Fruit fly (Drosophila melanogaster) whole organism, embryonic: Measurements from ENCODE around the gene CG5835.
A peak's percentile ranks its signal among the peaks of the same experiment; 100 is the strongest.

Experiments
- Blimp-1 ChIP-seq: fragments of 200-800 bp; sonication (Bioruptor generic); optimal IDR thresholded peaks from 3 replicates; lab custom pipeline; 2018; ENCODE audit warnings: missing biosample characterization, missing genetic modification characterization, mild to moderate bottlenecking, moderate library complexity, missing genetic modification reagents
- BtbVII ChIP-seq: fragments of 200-800 bp; sonication (Bioruptor generic); optimal IDR thresholded peaks from 3 replicates; lab custom pipeline; 2017; ENCODE audit warnings: missing biosample characterization, mild to moderate bottlenecking, missing genetic modification characterization
- CG10321 ChIP-seq: fragments of 200-800 bp; sonication (Bioruptor generic); IDR thresholded peaks from 2 replicates; pipeline ENCODE4 v1.3.6; 2022; ENCODE audit warnings: missing biosample characterization, missing genetic modification characterization
- CG10366 ChIP-seq: fragments of 200-800 bp; sonication (Bioruptor generic); IDR thresholded peaks from 2 replicates; pipeline ENCODE4 v1.3.6; 2022; ENCODE audit warnings: missing biosample characterization, missing genetic modification characterization
- CG10462 ChIP-seq: fragments of 200-800 bp; sonication (Bioruptor generic); optimal IDR thresholded peaks from 2 replicates; lab custom pipeline; 2016; ENCODE audit warnings: missing biosample characterization, missing genetic modification characterization
- CG10979 ChIP-seq: fragments of 200-800 bp; sonication (Bioruptor generic); optimal IDR thresholded peaks from 2 replicates; lab custom pipeline; 2018; ENCODE audit warnings: missing biosample characterization, mild to moderate bottlenecking, missing genetic modification characterization, moderate library complexity
- CG12155 ChIP-seq: fragments of 200-800 bp; sonication (Bioruptor generic); optimal IDR thresholded peaks from 3 replicates; lab custom pipeline; 2016; ENCODE audit warnings: missing biosample characterization, missing genetic modification characterization
- CG13624 ChIP-seq: fragments of 200-800 bp; sonication (Bioruptor generic); optimal IDR thresholded peaks from 2 replicates; lab custom pipeline; 2016; ENCODE audit warnings: missing biosample characterization, missing genetic modification characterization
- CG1529 ChIP-seq: fragments of 200-800 bp; sonication (Bioruptor generic); optimal IDR thresholded peaks from 3 replicates; lab custom pipeline; 2018; ENCODE audit warnings: missing biosample characterization, missing genetic modification characterization
- CG16779 ChIP-seq: fragments of 200-800 bp; sonication (Bioruptor generic); IDR thresholded peaks from 2 replicates; pipeline ENCODE4 v1.3.6; 2022; ENCODE audit warnings: missing biosample characterization, missing genetic modification characterization
- CG17361 ChIP-seq: fragments of 200-800 bp; sonication (Bioruptor generic); IDR thresholded peaks from 3 replicates; pipeline ENCODE4 v1.3.6; 2022; ENCODE audit warnings: missing biosample characterization, missing genetic modification characterization
- CG31441 ChIP-seq: fragments of 200-800 bp; sonication (Bioruptor generic); IDR thresholded peaks from 2 replicates; pipeline ENCODE4 v1.3.6; 2022; ENCODE audit warnings: missing biosample characterization, missing genetic modification characterization
- CG3163 ChIP-seq: fragments of 200-800 bp; sonication (Bioruptor generic); optimal IDR thresholded peaks from 3 replicates; lab custom pipeline; 2016; ENCODE audit warnings: missing biosample characterization, missing genetic modification characterization
- CG3726 ChIP-seq: fragments of 200-800 bp; sonication (Bioruptor generic); IDR thresholded peaks from 3 replicates; pipeline ENCODE4, ENCODE4 v1.3.6; 2022; ENCODE audit warnings: missing biosample characterization, missing genetic modification characterization
- CG3838 ChIP-seq: fragments of 200-800 bp; sonication (Bioruptor generic); optimal IDR thresholded peaks from 3 replicates; lab custom pipeline; 2016; ENCODE audit warnings: missing biosample characterization, missing genetic modification characterization
- CG3995 ChIP-seq: fragments of 200-800 bp; sonication (Bioruptor generic); optimal IDR thresholded peaks from 3 replicates; lab custom pipeline; 2016; ENCODE audit warnings: missing biosample characterization, missing genetic modification characterization
- CG5180 ChIP-seq: fragments of 200-800 bp; sonication (Bioruptor generic); optimal IDR thresholded peaks from 3 replicates; lab custom pipeline; 2017; ENCODE audit warnings: missing biosample characterization, missing genetic modification characterization, mild to moderate bottlenecking, moderate library complexity, missing genetic modification reagents
- CG6254 ChIP-seq: fragments of 200-800 bp; sonication (Bioruptor generic); optimal IDR thresholded peaks from 3 replicates; lab custom pipeline; 2017; ENCODE audit warnings: mild to moderate bottlenecking, missing biosample characterization, missing genetic modification reagents, missing genetic modification characterization
- CG7357 ChIP-seq: fragments of 200-800 bp; sonication (Bioruptor generic); IDR thresholded peaks from 3 replicates; pipeline ENCODE4 v1.3.6; 2022; ENCODE audit warnings: missing biosample characterization, missing genetic modification characterization
- CG7372 ChIP-seq: fragments of 200-800 bp; sonication (Bioruptor generic); IDR thresholded peaks from 2 replicates; pipeline ENCODE4 v1.3.6; 2022; ENCODE audit warnings: missing biosample characterization, missing genetic modification characterization
- CG7963 ChIP-seq: fragments of 200-800 bp; sonication (Bioruptor generic); IDR thresholded peaks from 3 replicates; pipeline ENCODE4 v1.3.6; 2022; ENCODE audit warnings: missing biosample characterization, missing genetic modification characterization; ENCODE audit not compliant: partially characterized antibody
- CG9932 ChIP-seq: fragments of 200-800 bp; sonication (Bioruptor generic); IDR thresholded peaks from 2 replicates; pipeline ENCODE4 v1.3.6; 2022; ENCODE audit warnings: missing biosample characterization, missing genetic modification characterization
- D ChIP-seq, 2 experiments: fragments of 200-800 bp in 1 of 2; fragments of >200 bp in 1 of 2; sonication (Bioruptor generic) in 1 of 2; optimal IDR thresholded peaks; 2 replicates in 1 of 2; 3 replicates in 1 of 2; lab custom pipeline; 2017; ENCODE audit warnings: mild to moderate bottlenecking in 1 of 2, missing biosample characterization in 1 of 2, missing genetic modification characterization in 1 of 2, missing genetic modification reagents in 1 of 2
- Dad ChIP-seq: fragments of 200-800 bp; sonication (Bioruptor generic); optimal IDR thresholded peaks from 3 replicates; lab custom pipeline; 2016; ENCODE audit warnings: missing biosample characterization, missing genetic modification characterization
- Dek ChIP-seq: fragments of 200-800 bp; sonication (Bioruptor generic); optimal IDR thresholded peaks from 3 replicates; lab custom pipeline; 2019; ENCODE audit warnings: missing biosample characterization, mild to moderate bottlenecking, missing genetic modification characterization, moderate library complexity
- Dp ChIP-seq: fragments of 200-800 bp; sonication (Bioruptor generic); optimal IDR thresholded peaks from 2 replicates; lab custom pipeline; 2018; ENCODE audit warnings: missing biosample characterization, mild to moderate bottlenecking, missing genetic modification characterization, moderate library complexity
- Gug ChIP-seq: fragments of 200-800 bp; sonication (Bioruptor generic); IDR thresholded peaks from 4 replicates; pipeline ENCODE4 v1.3.6; 2022; ENCODE audit warnings: missing biosample characterization, missing genetic modification characterization
- Hmr ChIP-seq: fragments of 200-800 bp; sonication (Bioruptor generic); optimal IDR thresholded peaks from 3 replicates; lab custom pipeline; 2017; ENCODE audit warnings: mild to moderate bottlenecking, missing biosample characterization, missing genetic modification reagents, missing genetic modification characterization
- Lpt ChIP-seq: fragments of >200 bp; optimal IDR thresholded peaks from 2 replicates; lab custom pipeline; 2018; ENCODE audit warnings: missing biosample characterization, missing genetic modification characterization
- Pdp1 ChIP-seq, 2 experiments: fragments of 200-800 bp; sonication (Bioruptor generic); optimal IDR thresholded peaks; 3 replicates each; lab custom pipeline; 2016; ENCODE audit warnings: missing biosample characterization in 2 of 2, missing genetic modification characterization in 2 of 2, mild to moderate bottlenecking in 1 of 2, moderate library complexity in 1 of 2
- Tbp ChIP-seq: fragments of >200 bp; optimal IDR thresholded peaks from 2 replicates; lab custom pipeline; 2018; ENCODE audit warnings: missing biosample characterization, missing genetic modification characterization
- Trl ChIP-seq, 3 experiments: fragments of >200 bp in 2 of 3; fragments of 200-800 bp in 1 of 3; sonication (Bioruptor generic) in 1 of 3; optimal IDR thresholded peaks; 2 replicates in 1 of 3; 3 replicates in 2 of 3; lab custom pipeline; 2016 to 2017; ENCODE audit warnings: missing biosample characterization in 1 of 3, missing genetic modification characterization in 1 of 3
- amos ChIP-seq: fragments of 200-800 bp; sonication (Bioruptor generic); IDR thresholded peaks from 2 replicates; pipeline ENCODE4 v1.3.6; 2022; ENCODE audit warnings: missing biosample characterization, missing genetic modification characterization; ENCODE audit not compliant: partially characterized antibody
- ase ChIP-seq: fragments of 200-800 bp; sonication (Bioruptor generic); IDR thresholded peaks from 3 replicates; pipeline ENCODE4 v1.3.6; 2022; ENCODE audit warnings: missing biosample characterization, missing genetic modification characterization
- caup ChIP-seq: fragments of 200-800 bp; sonication (Bioruptor generic); optimal IDR thresholded peaks from 3 replicates; lab custom pipeline; 2017; ENCODE audit warnings: missing biosample characterization, mild to moderate bottlenecking, missing genetic modification characterization, moderate library complexity; ENCODE audit not compliant: severe bottlenecking
- chm ChIP-seq: fragments of 200-800 bp; sonication (Bioruptor generic); IDR thresholded peaks from 2 replicates; pipeline ENCODE4 v1.3.6; 2022; ENCODE audit warnings: missing biosample characterization, missing genetic modification characterization
- crol ChIP-seq: fragments of 200-800 bp; sonication (Bioruptor generic); IDR thresholded peaks from 2 replicates; pipeline ENCODE4 v1.3.6; 2022; ENCODE audit warnings: missing biosample characterization, missing genetic modification characterization
- da ChIP-seq: fragments of 200-800 bp; sonication (Bioruptor generic); optimal IDR thresholded peaks from 2 replicates; lab custom pipeline; 2016; ENCODE audit warnings: missing biosample characterization, missing genetic modification characterization
- dati ChIP-seq: fragments of 200-800 bp; sonication (Bioruptor generic); IDR thresholded peaks from 2 replicates; pipeline ENCODE4 v1.3.6; 2022; ENCODE audit warnings: missing biosample characterization, missing genetic modification characterization
- fd64A ChIP-seq: fragments of 200-800 bp; sonication (Bioruptor generic); optimal IDR thresholded peaks from 3 replicates; lab custom pipeline; 2018; ENCODE audit warnings: missing biosample characterization, mild to moderate bottlenecking, missing genetic modification characterization
- fu2 ChIP-seq: fragments of 200-800 bp; sonication (Bioruptor generic); optimal IDR thresholded peaks from 2 replicates; lab custom pipeline; 2016; ENCODE audit warnings: missing biosample characterization, missing genetic modification characterization
- gcm2 ChIP-seq: fragments of 200-800 bp; sonication (Bioruptor generic); optimal IDR thresholded peaks from 2 replicates; lab custom pipeline; 2016; ENCODE audit warnings: missing biosample characterization, missing genetic modification characterization
- gem ChIP-seq: fragments of 200-800 bp; sonication (Bioruptor generic); optimal IDR thresholded peaks from 2 replicates; lab custom pipeline; 2019; ENCODE audit warnings: missing biosample characterization, mild to moderate bottlenecking, missing genetic modification characterization, moderate library complexity
- gsb ChIP-seq: fragments of 200-800 bp; sonication (Bioruptor generic); IDR thresholded peaks from 2 replicates; pipeline ENCODE4 v1.3.6; 2022; ENCODE audit warnings: missing biosample characterization, missing genetic modification characterization
- gt ChIP-seq: fragments of 200-800 bp; sonication (Bioruptor generic); IDR thresholded peaks from 2 replicates; pipeline ENCODE4 v1.3.6; 2022; ENCODE audit warnings: missing biosample characterization, missing genetic modification characterization
- ham ChIP-seq: fragments of 200-800 bp; sonication (Bioruptor generic); IDR thresholded peaks from 2 replicates; pipeline ENCODE4 v1.3.6; 2022; ENCODE audit warnings: missing biosample characterization, missing genetic modification characterization
- jigr1 ChIP-seq: fragments of 200-800 bp; sonication (Bioruptor generic); IDR thresholded peaks from 3 replicates; pipeline ENCODE4 v1.3.6; 2022; ENCODE audit warnings: missing biosample characterization, missing genetic modification characterization
- kay ChIP-seq: fragments of 200-800 bp; sonication (Bioruptor generic); optimal IDR thresholded peaks from 2 replicates; lab custom pipeline; 2016; ENCODE audit warnings: missing biosample characterization, missing genetic modification characterization
- ken ChIP-seq: fragments of 200-800 bp; sonication (Bioruptor generic); IDR thresholded peaks from 3 replicates; pipeline ENCODE4 v1.3.6; 2022; ENCODE audit warnings: missing biosample characterization, missing genetic modification characterization
- zf30C ChIP-seq: fragments of 200-800 bp; sonication (Bioruptor generic); optimal IDR thresholded peaks from 3 replicates; lab custom pipeline; 2018; ENCODE audit warnings: missing biosample characterization, mild to moderate bottlenecking, missing genetic modification characterization

Gene CG5835

dm6 chr3R:19162135-19162616, 8.7 kb upstream of the CG5835 start, which contains the start of the genes CG42359 and Nsun5 (continued):
- TF ChIP-seq CG3995 (GFP tag; lab: Kevin White, UChicago) (peak; percentile 80), CG7963 (peak; percentile 75), CG6254 (GFP tag; lab: Kevin White, UChicago) (peak; percentile 83), Tbp (GFP tag; lab: Kevin White, UChicago) (no peak), gsb (GFP tag; lab: Robert Waterston, UW) (peak; percentile 60; the same call in 1 of the 2 replicates), CG16779 (0 out of 2 replicates have a peak, but pooled peaks have one; percentile 35), Trl (optimal IDR thresholded peaks at IDR 0.05; lab: Kevin White, UChicago) (no peak), Trl (GFP tag; optimal IDR thresholded peaks at IDR 0.05; lab: Kevin White, UChicago) (peak; percentile 93), CG17361 (GFP tag; lab: Robert Waterston, UW) (peak; percentile 92), Gug (peak; percentile 89), ken (GFP tag; lab: Robert Waterston, UW) (peak; percentile 89), CG10462 (GFP tag; lab: Kevin White, UChicago) (peak; percentile 85), CG7372 (GFP tag; lab: Robert Waterston, UW) (peak; percentile 86), CG13624 (GFP tag; lab: Kevin White, UChicago) (peak; percentile 94), zf30C (no peak), CG31441 (GFP tag; lab: Robert Waterston, UW) (peak; percentile 85), Dp (peak; percentile 95), Blimp-1 (peak; percentile 89), caup (peak; percentile 80), kay (GFP tag; lab: Kevin White, UChicago) (peak; percentile 72), fu2 (peak; percentile 90), CG7357 (peak; percentile 58; the same call in 1 of the 3 replicates), gem (peak; percentile 94), CG12155 (GFP tag; lab: Kevin White, UChicago) (peak; percentile 90), Hmr (peak; percentile 89), Pdp1 (GFP tag; optimal IDR thresholded peaks at IDR 0.05; lab: Kevin White, UChicago) (peak; percentile 91 to 94), da (GFP tag; lab: Kevin White, UChicago) (peak; percentile 81), amos (peak; percentile 90), CG5180 (GFP tag; lab: Kevin White, UChicago) (no peak), CG1529 (GFP tag; lab: Kevin White, UChicago) (peak; percentile 75), Dad (peak; percentile 85), CG3838 (GFP tag; lab: Kevin White, UChicago) (peak; percentile 79), gt (GFP tag; lab: Robert Waterston, UW) (peak; percentile 88), CG10321 (peak; percentile 56; the same call in 1 of the 2 replicates), jigr1 (GFP tag; lab: Robert Waterston, UW) (peak; percentile 51; the same call in 2 of the 3 replicates), CG3726 (peak; percentile 82), dati (GFP tag; lab: Robert Waterston, UW) (peak; percentile 73), CG3163 (peak; percentile 77), Dek (peak; percentile 83), ase (GFP tag; lab: Robert Waterston, UW) (peak; percentile 86), crol (GFP tag; lab: Robert Waterston, UW) (no peak), CG10979 (tag; lab: Kevin White, UChicago) (peak; percentile 85), ham (GFP tag; lab: Robert Waterston, UW) (peak; percentile 61; the same call in 1 of the 2 replicates), BtbVII (GFP tag; lab: Kevin White, UChicago) (peak; percentile 79), D (optimal IDR thresholded peaks at IDR 0.05; lab: Kevin White, UChicago) (no peak), D (GFP tag; optimal IDR thresholded peaks at IDR 0.05; lab: Kevin White, UChicago) (peak; percentile 79), chm (peak; percentile 90), fd64A (GFP tag; lab: Kevin White, UChicago) (peak; percentile 10), gcm2 (GFP tag; lab: Kevin White, UChicago) (peak; percentile 28), CG10366 (GFP tag; lab: Robert Waterston, UW) (peak; percentile 91), Lpt (GFP tag; lab: Kevin White, UChicago) (no peak), CG9932 (GFP tag; lab: Robert Waterston, UW) (peak; percentile 94)
